Fruit fly (Drosophila melanogaster) whole organism, wandering third instar larva: ENCODE data around the gene beta-Spec.

Source experiments
- Dif ChIP-seq: fragments of 200-275, 200-300 bp; sonication (Bioruptor generic); optimal IDR thresholded peaks from 2 replicates; lab custom pipeline; 2018; ENCODE audit warnings: missing biosample characterization, missing genetic modification characterization; ENCODE audit not compliant: partially characterized antibody
- HLH106 ChIP-seq: fragments of 200-800 bp; optimal IDR thresholded peaks from 3 replicates; lab custom pipeline; 2019; ENCODE audit warnings: missing biosample characterization, mild to moderate bottlenecking, missing genetic modification characterization, moderate library complexity
- Hr78 ChIP-seq: fragments of >200 bp; optimal IDR thresholded peaks from 2 replicates; lab custom pipeline; 2017; ENCODE audit warnings: missing biosample characterization, missing genetic modification characterization
- Hr83 ChIP-seq: fragments of 200-300 bp; sonication (Bioruptor generic); optimal IDR thresholded peaks from 2 replicates; lab custom pipeline; 2016; ENCODE audit warnings: missing biosample characterization, mild to moderate bottlenecking, missing genetic modification characterization, moderate library complexity; ENCODE audit not compliant: poor library complexity, severe bottlenecking
- Jra ChIP-seq: sonication (Bioruptor generic); optimal IDR thresholded peaks from 2 replicates; lab custom pipeline; 2016; ENCODE audit warnings: missing biosample characterization, missing genetic modification characterization
- OdsH ChIP-seq: fragments of 200-800 bp; sonication (Bioruptor generic); optimal IDR thresholded peaks from 2 replicates; lab custom pipeline; 2016; ENCODE audit warnings: missing biosample characterization, mild to moderate bottlenecking, missing genetic modification characterization
- h ChIP-seq: fragments of 200-800 bp; sonication (Bioruptor generic); optimal IDR thresholded peaks from 3 replicates; lab custom pipeline; 2016; ENCODE audit warnings: missing biosample characterization, mild to moderate bottlenecking, missing genetic modification characterization
- pan ChIP-seq: fragments of >200 bp; optimal IDR thresholded peaks from 2 replicates; lab custom pipeline; 2017
- psq ChIP-seq: fragments of 200-800 bp; sonication (Bioruptor generic); optimal IDR thresholded peaks from 3 replicates; lab custom pipeline; 2017; ENCODE audit warnings: missing biosample characterization, mild to moderate bottlenecking, missing genetic modification characterization, moderate library complexity
- rgr ChIP-seq: fragments of 200-800 bp; sonication (Bioruptor generic); optimal IDR thresholded peaks from 3 replicates; lab custom pipeline; 2016; ENCODE audit warnings: missing biosample characterization, mild to moderate bottlenecking, missing genetic modification characterization
- tai ChIP-seq: sonication (Bioruptor generic); optimal IDR thresholded peaks from 2 replicates; lab custom pipeline; 2016; ENCODE audit warnings: missing biosample characterization, missing genetic modification characterization
- usp ChIP-seq: fragments of >200 bp; optimal IDR thresholded peaks from 2 replicates; lab custom pipeline; 2017; ENCODE audit warnings: missing biosample characterization, missing genetic modification characterization
- woc ChIP-seq: sonication (Bioruptor generic); optimal IDR thresholded peaks from 2 replicates; lab custom pipeline; 2016; ENCODE audit warnings: missing biosample characterization, mild to moderate bottlenecking, missing genetic modification characterization

- TF ChIP-seq OdsH (GFP tag; lab: Kevin White, UChicago): peak; percentile 86
- TF ChIP-seq h (GFP tag; lab: Kevin White, UChicago): peak; percentile 95
- no peak for TF ChIP-seq Dif (GFP tag; lab: Kevin White, UChicago)
- no peak for TF ChIP-seq pan (lab: Kevin White, UChicago)
- peak; percentile 85 for TF ChIP-seq HLH106
- no peak for TF ChIP-seq usp (GFP tag; lab: Kevin White, UChicago)
- TF ChIP-seq Hr83 (GFP tag; lab: Kevin White, UChicago): no peak
- peak; percentile 78 for TF ChIP-seq psq (GFP tag; lab: Kevin White, UChicago)
- TF ChIP-seq Hr78 (GFP tag; lab: Kevin White, UChicago): no peak
- peak; percentile 86 for TF ChIP-seq rgr (GFP tag; lab: Kevin White, UChicago)
- peak; percentile 95 for TF ChIP-seq woc
- peak; percentile 35 for TF ChIP-seq tai (GFP tag; lab: Kevin White, UChicago)
- TF ChIP-seq Jra (GFP tag; lab: Kevin White, UChicago): peak; percentile 44
Observed at dm6 chrX:17682745-17683505, 25.8 kb downstream of the beta-Spec start.
